Worm (Caenorhabditis elegans) whole organism, L1 larva: ENCODE results near the gene M176.11.

Experiments used
- blmp-1 ChIP-seq: fragments of 150-350 bp; optimal IDR thresholded peaks from 2 replicates; lab custom pipeline; 2014; ENCODE audit warnings: missing biosample characterization, missing genetic modification characterization
- rnt-1 ChIP-seq: sonication (generic microtip); optimal IDR thresholded peaks from 2 replicates; lab custom pipeline; 2016; ENCODE audit warnings: mild to moderate bottlenecking, missing genetic modification characterization, moderate library complexity, missing compliant biosample characterization

DNA sequence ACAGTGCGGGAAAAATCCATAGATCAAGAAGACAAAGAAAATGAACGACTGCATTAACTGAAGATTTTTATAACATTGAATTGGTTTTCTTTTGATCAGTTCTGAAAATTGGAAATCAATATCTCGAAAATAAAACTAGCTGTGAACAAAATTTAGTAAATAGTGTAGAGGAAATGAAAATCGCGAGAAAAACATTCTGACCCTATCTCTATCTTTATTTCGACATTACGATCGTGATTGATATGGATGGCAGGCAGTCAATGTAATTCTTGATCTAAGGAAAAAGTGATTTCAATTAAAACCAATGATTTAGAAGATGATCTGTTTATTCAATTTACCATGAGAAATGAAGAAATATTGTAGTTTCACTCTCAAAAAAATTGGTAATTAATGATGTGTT lies 13.9 kb downstream of the M176.11 start, which contains the start of gene kin-16:
- TF ChIP-seq rnt-1: no peak
- peak; percentile 30 for TF ChIP-seq blmp-1 (tag; lab: Kevin White, UChicago)
